Worm (Caenorhabditis elegans) whole organism, mixed stage, embryonic: ENCODE results near the gene F54F2.7.

Experiments used
- elt-1 ChIP-seq: sonication (generic microtip); optimal IDR thresholded peaks from 2 replicates; lab custom pipeline; 2017; ENCODE audit warnings: missing genetic modification characterization, mild to moderate bottlenecking, missing compliant biosample characterization, antibody characterized with exemption, moderate library complexity, borderline replicate concordance; ENCODE audit not compliant: insufficient read depth
- flh-1 ChIP-seq: fragments of 200-800 bp; sonication (Bioruptor generic); optimal IDR thresholded peaks from 2 replicates; lab custom pipeline; 2018; ENCODE audit warnings: mild to moderate bottlenecking, missing genetic modification characterization, moderate library complexity, missing compliant biosample characterization

DNA sequence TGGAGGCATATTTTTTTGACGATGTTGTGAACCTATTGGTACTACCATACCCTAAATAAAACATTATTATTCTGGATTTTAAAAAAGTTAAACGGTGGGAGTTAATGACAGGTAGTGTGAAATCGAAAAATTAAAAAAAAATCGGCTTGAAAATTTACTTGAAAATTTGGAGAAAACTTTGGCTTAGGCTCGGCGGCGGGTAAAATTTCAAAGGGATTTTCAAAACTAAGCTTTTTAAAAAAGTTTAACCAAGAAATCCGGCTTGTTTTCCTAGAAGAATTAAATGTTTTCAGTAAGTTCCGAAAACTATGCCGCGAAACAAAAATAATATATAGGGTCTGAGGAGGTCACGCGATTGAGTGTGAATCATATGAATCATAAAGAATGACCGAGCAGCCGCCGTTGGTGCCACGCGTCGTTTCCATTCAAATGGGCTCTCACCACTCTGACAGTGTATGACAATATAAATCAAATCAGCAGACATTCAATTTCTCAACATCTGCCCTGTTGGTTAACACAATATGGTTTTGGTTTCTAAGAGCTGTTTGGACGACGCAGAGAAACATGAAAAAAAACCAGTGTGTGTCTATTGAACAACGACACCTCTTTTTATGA, 46.0 kb downstream of the F54F2.7 start, which contains the start of gene aak-1:
- no peak for TF ChIP-seq elt-1 (tag; lab: Kevin White, UChicago)
- no peak for TF ChIP-seq flh-1 (GFP tag; lab: Kevin White, UChicago)
